Fruit fly (Drosophila melanogaster) whole organism, wandering third instar larva: Measurements from ENCODE around the gene lft.

Experiments
- Abd-B ChIP-seq: fragments of >200 bp; optimal IDR thresholded peaks from 2 replicates; lab custom pipeline; 2017; ENCODE audit warnings: missing biosample characterization, missing genetic modification characterization
- CG9705 ChIP-seq: fragments of 200-800 bp; sonication (Bioruptor generic); optimal IDR thresholded peaks from 2 replicates; lab custom pipeline; 2018; ENCODE audit warnings: missing biosample characterization, mild to moderate bottlenecking, missing genetic modification characterization
- CrebA ChIP-seq: fragments of 200-800 bp; sonication (Bioruptor generic); optimal IDR thresholded peaks from 2 replicates; lab custom pipeline; 2016; ENCODE audit warnings: missing biosample characterization, mild to moderate bottlenecking, missing genetic modification characterization, borderline replicate concordance
- Dif ChIP-seq: fragments of 200-275, 200-300 bp; sonication (Bioruptor generic); optimal IDR thresholded peaks from 2 replicates; lab custom pipeline; 2018; ENCODE audit warnings: missing biosample characterization, missing genetic modification characterization; ENCODE audit not compliant: partially characterized antibody
- GATAd ChIP-seq: sonication (Bioruptor generic); optimal IDR thresholded peaks from 2 replicates; lab custom pipeline; 2016; ENCODE audit warnings: missing biosample characterization, missing genetic modification characterization
- HLH106 ChIP-seq: fragments of 200-800 bp; optimal IDR thresholded peaks from 3 replicates; lab custom pipeline; 2019; ENCODE audit warnings: missing biosample characterization, mild to moderate bottlenecking, missing genetic modification characterization, moderate library complexity
- Hnf4 ChIP-seq: fragments of 200-800 bp; sonication (Bioruptor generic); optimal IDR thresholded peaks from 2 replicates; lab custom pipeline; 2016; ENCODE audit warnings: missing biosample characterization, mild to moderate bottlenecking, missing genetic modification characterization
- Hr78 ChIP-seq: fragments of >200 bp; optimal IDR thresholded peaks from 2 replicates; lab custom pipeline; 2017; ENCODE audit warnings: missing biosample characterization, missing genetic modification characterization
- Hr83 ChIP-seq: fragments of 200-300 bp; sonication (Bioruptor generic); optimal IDR thresholded peaks from 2 replicates; lab custom pipeline; 2016; ENCODE audit warnings: missing biosample characterization, mild to moderate bottlenecking, missing genetic modification characterization, moderate library complexity; ENCODE audit not compliant: poor library complexity, severe bottlenecking
- Jra ChIP-seq: sonication (Bioruptor generic); optimal IDR thresholded peaks from 2 replicates; lab custom pipeline; 2016; ENCODE audit warnings: missing biosample characterization, missing genetic modification characterization
- Mio ChIP-seq: sonication (Bioruptor generic); optimal IDR thresholded peaks from 2 replicates; lab custom pipeline; 2016; ENCODE audit warnings: missing biosample characterization, missing genetic modification characterization
- Myc ChIP-seq: fragments of >200 bp; optimal IDR thresholded peaks from 2 replicates; lab custom pipeline; 2017
- N ChIP-seq: fragments of >200 bp; optimal IDR thresholded peaks from 2 replicates; lab custom pipeline; 2018; ENCODE audit warnings: missing biosample characterization, missing external identifiers, missing genetic modification characterization
- OdsH ChIP-seq: fragments of 200-800 bp; sonication (Bioruptor generic); optimal IDR thresholded peaks from 2 replicates; lab custom pipeline; 2016; ENCODE audit warnings: missing biosample characterization, mild to moderate bottlenecking, missing genetic modification characterization
- Rel ChIP-seq, 2 experiments: fragments of 200-800 bp; sonication (Bioruptor generic) in 1 of 2; optimal IDR thresholded peaks; 2 replicates in 1 of 2; 3 replicates in 1 of 2; lab custom pipeline; 2016 to 2019; ENCODE audit warnings: mild to moderate bottlenecking in 2 of 2, missing biosample characterization in 2 of 2, missing genetic modification characterization in 2 of 2, moderate library complexity in 1 of 2
- Sp1 ChIP-seq: fragments of 200-800 bp; sonication (Bioruptor generic); optimal IDR thresholded peaks from 3 replicates; lab custom pipeline; 2019; ENCODE audit warnings: missing biosample characterization, mild to moderate bottlenecking, missing genetic modification characterization, moderate library complexity
- Vsx2 ChIP-seq: fragments of 200-300, 225-300 bp; sonication (Bioruptor generic); optimal IDR thresholded peaks from 2 replicates; lab custom pipeline; 2018; ENCODE audit warnings: missing biosample characterization, missing genetic modification characterization; ENCODE audit not compliant: partially characterized antibody
- br ChIP-seq: fragments of 200-800 bp; sonication (Bioruptor generic); optimal IDR thresholded peaks from 2 replicates; lab custom pipeline; 2016; ENCODE audit warnings: missing biosample characterization, missing genetic modification characterization
- brk ChIP-seq: fragments of 200-800 bp; sonication (Bioruptor generic); optimal IDR thresholded peaks from 2 replicates; lab custom pipeline; 2016; ENCODE audit warnings: missing biosample characterization, mild to moderate bottlenecking, missing genetic modification characterization
- ey ChIP-seq: fragments of 200-800 bp; sonication (Bioruptor generic); optimal IDR thresholded peaks from 2 replicates; lab custom pipeline; 2016; ENCODE audit warnings: missing biosample characterization, missing genetic modification characterization
- foxo ChIP-seq, 2 experiments: fragments of 200-800 bp; sonication (Bioruptor generic); optimal IDR thresholded peaks; 2 replicates in 1 of 2; 3 replicates in 1 of 2; lab custom pipeline; 2016 to 2017; ENCODE audit warnings: missing biosample characterization in 2 of 2, missing genetic modification characterization in 2 of 2
- fru ChIP-seq: fragments of 200-800 bp; sonication (Bioruptor generic); optimal IDR thresholded peaks from 3 replicates; lab custom pipeline; 2016; ENCODE audit warnings: missing biosample characterization, mild to moderate bottlenecking, missing genetic modification characterization
- h ChIP-seq: fragments of 200-800 bp; sonication (Bioruptor generic); optimal IDR thresholded peaks from 3 replicates; lab custom pipeline; 2016; ENCODE audit warnings: missing biosample characterization, mild to moderate bottlenecking, missing genetic modification characterization
- jim ChIP-seq: fragments of 175-275, 200-325 bp; sonication (Bioruptor generic); optimal IDR thresholded peaks from 2 replicates; lab custom pipeline; 2016; ENCODE audit warnings: missing biosample characterization, mild to moderate bottlenecking, missing genetic modification characterization
- lola ChIP-seq: fragments of >200 bp; optimal IDR thresholded peaks from 2 replicates; lab custom pipeline; 2017; ENCODE audit warnings: missing biosample characterization, missing genetic modification characterization
- pan ChIP-seq: fragments of >200 bp; optimal IDR thresholded peaks from 2 replicates; lab custom pipeline; 2017
- psq ChIP-seq: fragments of 200-800 bp; sonication (Bioruptor generic); optimal IDR thresholded peaks from 3 replicates; lab custom pipeline; 2017; ENCODE audit warnings: missing biosample characterization, mild to moderate bottlenecking, missing genetic modification characterization, moderate library complexity
- rgr ChIP-seq: fragments of 200-800 bp; sonication (Bioruptor generic); optimal IDR thresholded peaks from 3 replicates; lab custom pipeline; 2016; ENCODE audit warnings: missing biosample characterization, mild to moderate bottlenecking, missing genetic modification characterization
- sage ChIP-seq: fragments of 200-800 bp; sonication (Bioruptor generic); optimal IDR thresholded peaks from 2 replicates; lab custom pipeline; 2016; ENCODE audit warnings: missing biosample characterization, mild to moderate bottlenecking, missing genetic modification characterization
- sv ChIP-seq: fragments of 200-800 bp; sonication (Bioruptor generic); optimal IDR thresholded peaks from 3 replicates; lab custom pipeline; 2016; ENCODE audit warnings: missing biosample characterization, missing genetic modification characterization
- woc ChIP-seq: sonication (Bioruptor generic); optimal IDR thresholded peaks from 2 replicates; lab custom pipeline; 2016; ENCODE audit warnings: missing biosample characterization, mild to moderate bottlenecking, missing genetic modification characterization

The lft gene

DNA sequence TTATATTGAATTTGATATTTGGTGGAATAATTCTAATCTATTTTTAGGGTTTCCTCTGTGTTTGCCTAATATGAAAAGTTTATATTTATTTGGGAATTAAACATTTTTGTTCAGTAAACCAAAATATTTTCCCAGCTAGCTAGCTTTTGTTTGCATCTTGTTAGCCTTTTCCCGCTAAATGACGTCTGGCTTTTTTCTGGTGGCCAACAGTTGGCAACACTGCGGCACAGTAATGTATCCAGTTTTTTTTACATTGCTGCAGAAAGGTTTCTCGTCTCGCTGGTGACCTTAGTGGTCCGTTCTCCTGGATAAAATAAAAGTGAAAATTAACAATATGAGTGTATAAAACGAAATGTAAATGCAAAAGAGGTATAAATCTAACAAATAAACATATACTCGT is at the start of gene lft:
Gene lft, plus strand, starts transcription at position 243 of the 400 bp plus-strand sequence.
- TF ChIP-seq Hr78 (GFP tag; lab: Kevin White, UChicago) = no peak
- TF ChIP-seq woc (GFP tag; lab: Kevin White, UChicago) = peak; percentile 60
- TF ChIP-seq Myc (lab: Kevin White, UChicago) = peak; percentile 69
- TF ChIP-seq Jra = no peak
- no peak for TF ChIP-seq Mio (GFP tag; lab: Kevin White, UChicago)
- no peak for TF ChIP-seq Hnf4
- peak; percentile 85 for TF ChIP-seq fru (GFP tag; lab: Kevin White, UChicago)
- no peak for TF ChIP-seq br (GFP tag; lab: Kevin White, UChicago)

DNA sequence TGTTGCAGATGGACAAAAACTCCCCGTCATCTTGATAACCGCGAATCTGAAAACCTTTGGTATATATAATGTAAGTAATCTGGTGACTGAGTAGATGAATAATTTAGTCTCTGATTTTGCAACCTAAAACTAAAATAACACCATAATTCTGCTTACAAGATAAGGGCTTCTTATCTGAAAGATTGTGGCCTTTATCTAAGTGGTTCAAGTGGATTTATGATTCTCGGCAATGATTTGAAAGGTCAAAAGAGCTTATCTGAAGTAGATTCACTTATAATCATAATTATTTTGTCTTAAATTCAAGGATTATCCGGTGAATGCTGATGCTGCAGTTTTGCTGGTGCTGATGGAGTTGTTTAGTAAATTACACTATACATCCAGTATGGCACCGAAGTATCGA is 48.4 kb upstream of the lft start:
- TF ChIP-seq Hnf4 = no peak
- TF ChIP-seq OdsH = no peak
- TF ChIP-seq HLH106 = no peak
- TF ChIP-seq rgr (GFP tag; lab: Kevin White, UChicago) = no peak
- TF ChIP-seq ey (GFP tag; lab: Kevin White, UChicago) = no peak
- no peak for TF ChIP-seq psq (GFP tag; lab: Kevin White, UChicago)
- TF ChIP-seq Vsx2 = no peak
- no peak for TF ChIP-seq jim (GFP tag; lab: Kevin White, UChicago)
- TF ChIP-seq CrebA = no peak
- no peak for TF ChIP-seq Abd-B
- no peak for TF ChIP-seq lola
- no peak for TF ChIP-seq Dif
- TF ChIP-seq N (GFP tag; lab: Kevin White, UChicago) = no peak
- TF ChIP-seq, all 38 proteins: peak for 0

DNA sequence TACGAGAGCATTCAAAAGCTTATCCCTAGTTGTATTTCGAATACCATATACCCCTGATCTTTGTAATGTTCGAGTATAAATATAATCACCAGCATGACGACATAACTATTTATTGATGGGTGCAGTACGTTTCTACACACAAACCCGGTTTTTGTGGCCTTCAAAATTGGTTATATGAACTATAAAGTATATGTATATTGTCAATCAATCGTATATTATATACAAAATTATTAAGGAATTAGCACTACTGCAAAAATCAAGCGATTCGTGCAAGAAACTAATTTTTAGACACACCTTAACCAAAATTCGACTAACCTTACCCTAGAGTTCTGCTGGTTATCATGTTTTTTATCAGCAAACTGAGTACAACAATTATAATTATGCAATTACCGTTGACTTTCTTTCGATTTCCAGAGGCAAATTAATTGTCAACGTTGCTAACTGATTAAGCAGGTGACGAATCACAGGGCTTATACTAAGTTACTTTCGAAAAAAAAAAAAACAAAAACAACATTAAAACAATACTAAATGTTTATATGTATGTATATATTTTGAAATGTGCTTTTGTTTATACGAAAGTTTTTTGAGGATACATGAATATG is 44.0 kb upstream of the lft start:
- TF ChIP-seq foxo (GFP tag; optimal IDR thresholded peaks at IDR 0.05; lab: Kevin White, UChicago) (no peak), Hr83 (GFP tag; lab: Kevin White, UChicago) (no peak), psq (GFP tag; lab: Kevin White, UChicago) (no peak), Abd-B (no peak), sage (GFP tag; lab: Kevin White, UChicago) (no peak), pan (lab: Kevin White, UChicago) (no peak), Dif (no peak), GATAd (GFP tag; lab: Kevin White, UChicago) (no peak), h (no peak), lola (no peak), sv (GFP tag; lab: Kevin White, UChicago) (no peak), HLH106 (no peak), Rel (GFP tag; optimal IDR thresholded peaks at IDR 0.05; lab: Kevin White, UChicago) (no peak), Rel (tag; optimal IDR thresholded peaks at IDR 0.05; lab: Kevin White, UChicago) (no peak), Myc (lab: Kevin White, UChicago) (no peak), Jra (no peak), Hnf4 (no peak), N (GFP tag; lab: Kevin White, UChicago) (no peak)
- TF ChIP-seq, all 38 proteins: peak for 0

DNA sequence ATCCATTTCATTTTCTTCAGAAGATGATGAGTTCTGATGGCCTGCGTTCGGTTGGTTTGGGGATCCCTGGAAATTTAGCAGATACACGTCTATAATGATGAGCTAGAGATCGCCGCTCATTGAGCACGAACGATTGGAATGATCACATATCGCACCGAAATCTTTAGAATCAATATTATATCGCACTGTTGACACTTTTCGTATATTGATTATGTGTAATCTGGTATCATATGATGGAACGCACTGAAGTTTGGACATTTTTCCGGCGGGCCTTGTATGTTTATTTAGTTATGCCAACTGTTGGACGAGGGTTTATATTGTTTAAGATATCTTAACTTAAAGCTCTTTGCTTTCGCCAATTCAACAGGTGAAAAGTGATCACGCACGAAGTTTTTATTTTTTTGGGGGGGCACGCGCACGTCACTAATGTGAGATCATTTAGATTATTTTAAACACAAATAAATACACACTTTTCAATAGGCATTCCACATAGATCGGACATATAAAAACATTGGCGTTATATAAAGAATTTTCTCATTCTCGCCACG is 43.2 kb upstream of the lft start:
- TF ChIP-seq woc (GFP tag; lab: Kevin White, UChicago) (peak; percentile 10), Rel (GFP tag; optimal IDR thresholded peaks at IDR 0.05; lab: Kevin White, UChicago) (no peak), Rel (tag; optimal IDR thresholded peaks at IDR 0.05; lab: Kevin White, UChicago) (peak; percentile 69), Hr83 (GFP tag; lab: Kevin White, UChicago) (no peak), h (peak; percentile 11), CG9705 (no peak), GATAd (GFP tag; lab: Kevin White, UChicago) (no peak), Sp1 (no peak), brk (GFP tag; lab: Kevin White, UChicago) (peak; percentile 10), OdsH (no peak)
- TF ChIP-seq, all 38 proteins: peak for 4

DNA sequence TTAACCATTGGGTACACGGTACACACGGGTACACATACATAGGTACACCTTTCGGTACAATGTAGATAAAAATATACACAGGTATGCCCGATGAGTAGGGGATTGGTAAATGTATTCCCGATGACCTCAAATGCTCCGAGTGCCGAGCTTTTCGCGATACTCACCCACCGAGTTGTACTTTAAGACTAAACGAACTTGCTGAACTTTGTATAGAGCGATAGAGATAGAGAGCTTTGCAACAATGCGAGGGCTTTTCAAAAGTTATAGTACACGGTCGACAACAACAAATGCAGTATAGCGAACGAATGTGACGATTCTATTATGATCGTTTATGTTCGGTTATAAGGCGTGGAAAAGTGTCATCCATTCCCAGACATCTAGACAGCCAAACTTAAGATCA is 42.7 kb upstream of the lft start:
- TF ChIP-seq Rel (GFP tag; optimal IDR thresholded peaks at IDR 0.05; lab: Kevin White, UChicago) (peak; percentile 21), Rel (tag; optimal IDR thresholded peaks at IDR 0.05; lab: Kevin White, UChicago) (no peak), CrebA (no peak)
